Worm (Caenorhabditis elegans) whole organism, mixed stage, embryonic: ENCODE results near the gene K02D10.4.

Experiments
- blmp-1 ChIP-seq: fragments of 150-350 bp; optimal IDR thresholded peaks from 2 replicates; lab custom pipeline; 2014; ENCODE audit warnings: missing biosample characterization, missing genetic modification characterization
- ceh-39 ChIP-seq: fragments of 150-350 bp; optimal IDR thresholded peaks from 2 replicates; lab custom pipeline; 2014; ENCODE audit warnings: missing biosample characterization, missing genetic modification characterization
- ces-1 ChIP-seq: fragments of 150-350 bp; optimal IDR thresholded peaks from 2 replicates; lab custom pipeline; 2014; ENCODE audit warnings: missing biosample characterization, missing genetic modification reagents, missing genetic modification characterization
- cnd-1 ChIP-seq: fragments of 200-800 bp; sonication (Bioruptor generic); optimal IDR thresholded peaks from 2 replicates; lab custom pipeline; 2018; ENCODE audit warnings: mild to moderate bottlenecking, missing genetic modification characterization, missing compliant biosample characterization
- flh-1 ChIP-seq: fragments of 200-800 bp; sonication (Bioruptor generic); optimal IDR thresholded peaks from 2 replicates; lab custom pipeline; 2018; ENCODE audit warnings: mild to moderate bottlenecking, missing genetic modification characterization, moderate library complexity, missing compliant biosample characterization
- lsy-2 ChIP-seq: fragments of 150-350 bp; optimal IDR thresholded peaks from 2 replicates; lab custom pipeline; 2014; ENCODE audit warnings: missing biosample characterization, missing genetic modification characterization
- nhr-28 ChIP-seq: fragments of 150-350 bp; optimal IDR thresholded peaks from 2 replicates; lab custom pipeline; 2014; ENCODE audit warnings: missing biosample characterization, missing genetic modification characterization
- nhr-76 ChIP-seq: sonication (generic microtip); optimal IDR thresholded peaks from 2 replicates; lab custom pipeline; 2017; ENCODE audit warnings: missing biosample characterization, missing genetic modification characterization
- pha-4 ChIP-seq: fragments of 150-350 bp; optimal IDR thresholded peaks from 2 replicates; lab custom pipeline; 2018; ENCODE audit warnings: missing biosample characterization, missing genetic modification reagents, missing genetic modification characterization
- sem-2 ChIP-seq: fragments of 200-800 bp; sonication (Bioruptor generic); optimal IDR thresholded peaks from 2 replicates; lab custom pipeline; 2018; ENCODE audit warnings: mild to moderate bottlenecking, missing genetic modification characterization, missing compliant biosample characterization
- snpc-4 ChIP-seq: fragments of 150-350 bp; optimal IDR thresholded peaks from 2 replicates; lab custom pipeline; 2014; ENCODE audit warnings: missing biosample characterization, missing genetic modification characterization
- tbx-8 ChIP-seq: fragments of 200-800 bp; sonication (Bioruptor generic); optimal IDR thresholded peaks from 2 replicates; lab custom pipeline; 2018; ENCODE audit warnings: mild to moderate bottlenecking, missing genetic modification characterization, moderate library complexity, missing compliant biosample characterization
- unc-62 ChIP-seq: fragments of 150-350 bp; optimal IDR thresholded peaks from 2 replicates; lab custom pipeline; 2014; ENCODE audit warnings: missing biosample characterization, missing genetic modification reagents, missing genetic modification characterization

K02D10.4 gene

ce11 chrIII:8733237-8733636 lies 46.6 kb downstream of the K02D10.4 start:
- TF ChIP-seq cnd-1 (tag; lab: Kevin White, UChicago) (no peak), pha-4 (tag; lab: Kevin White, UChicago) (peak; percentile 87), snpc-4 (tag; lab: Kevin White, UChicago) (no peak)

ce11 chrIII:8731973-8732372 lies 47.8 kb downstream of the K02D10.4 start:
- TF ChIP-seq blmp-1, result no peak
- TF ChIP-seq flh-1, result no peak
- TF ChIP-seq sem-2, result no peak

ce11 chrIII:8731310-8731709 lies 48.5 kb downstream of the K02D10.4 start, which contains the start of gene ZK370.4:
TSS of gene ZK370.4 (minus strand) at chrIII:8731410.
- TF ChIP-seq nhr-76 (tag; lab: Kevin White, UChicago), result no peak
- TF ChIP-seq ceh-39, result no peak
- no peak for TF ChIP-seq cnd-1 (tag; lab: Kevin White, UChicago)
- no peak for TF ChIP-seq unc-62 (GFP tag; lab: Kevin White, UChicago)
- TF ChIP-seq snpc-4 (tag; lab: Kevin White, UChicago), result no peak
- TF ChIP-seq tbx-8 (GFP tag; lab: Kevin White, UChicago), result no peak
- no peak for TF ChIP-seq nhr-28 (tag; lab: Kevin White, UChicago)
- no peak for TF ChIP-seq lsy-2 (tag; lab: Kevin White, UChicago)
- no peak for TF ChIP-seq ces-1 (GFP tag; lab: Kevin White, UChicago)
- TF ChIP-seq sem-2, result no peak
